Worm (Caenorhabditis elegans) whole organism, early embryonic: ENCODE measurements around the gene pacl-1.

Source experiments
- ama-1 ChIP-seq: fragments of 150-350 bp; optimal IDR thresholded peaks from 2 replicates; lab custom pipeline; 2014
- hmg-4 ChIP-seq: fragments of 200-800 bp; sonication (Bioruptor generic); optimal IDR thresholded peaks from 2 replicates; lab custom pipeline; 2018; ENCODE audit warnings: mild to moderate bottlenecking, missing genetic modification characterization, missing compliant biosample characterization
- sea-1 ChIP-seq: fragments of 200-800 bp; sonication (Bioruptor generic); conservative IDR thresholded peaks from 2 replicates; pipeline ENCODE4 v1.3.6; 2022; ENCODE audit warnings: missing genetic modification characterization, missing compliant biosample characterization

DNA sequence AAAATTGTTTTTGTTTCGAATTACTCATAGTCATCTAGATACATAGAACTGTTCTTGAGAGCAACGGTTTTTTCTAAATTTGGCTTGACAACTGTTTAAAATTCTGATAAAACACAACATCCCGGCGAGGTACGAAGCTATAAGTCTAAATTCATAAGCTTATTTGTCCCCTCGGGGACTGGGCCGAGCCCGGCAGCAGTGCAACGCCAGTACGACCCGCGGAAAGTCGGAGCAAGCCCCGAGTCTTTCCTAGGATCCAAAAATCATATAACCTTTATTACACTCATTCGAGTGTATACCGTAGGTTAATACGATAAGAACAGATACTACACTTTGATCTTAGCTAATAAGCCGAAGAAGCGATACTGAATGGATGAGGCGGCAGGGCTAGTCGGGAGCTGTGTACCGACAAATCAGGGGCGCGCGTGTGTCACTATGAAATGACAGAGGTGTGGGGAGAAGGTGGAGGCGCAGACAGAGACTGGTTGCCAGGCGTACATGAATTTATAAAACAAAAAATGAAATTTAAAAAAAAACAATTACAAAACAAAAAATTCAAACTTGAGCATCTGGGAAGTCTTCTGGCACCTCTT lies 49.6 kb downstream of the pacl-1 start:
- TF ChIP-seq hmg-4 (GFP tag; lab: Kevin White, UChicago) (no peak), ama-1 (lab: Kevin White, UChicago) (no peak), sea-1 (GFP tag; lab: Robert Waterston, UW) (no peak)
